Fruit fly (Drosophila melanogaster): ENCODE data around the gene Ance-2.

The Ance-2 gene

dm6 chr2L:13949789-13950188 is 40.7 kb downstream of the Ance-2 start:
- TF ChIP-seq CG17801 (GFP tag; optimal IDR thresholded peaks at IDR 0.05; ENCODE audit: partially characterized antibody), result no peak

- TF ChIP-seq CG17801 (GFP tag; optimal IDR thresholded peaks at IDR 0.05; ENCODE audit: partially characterized antibody), result no peak
Observed at dm6 chr2L:13955775-13956174, 46.6 kb downstream of the Ance-2 start.

- TF ChIP-seq CG17801 (GFP tag; optimal IDR thresholded peaks at IDR 0.05; ENCODE audit: partially characterized antibody), result no peak
Observed at dm6 chr2L:13957239-13957638, 48.1 kb downstream of the Ance-2 start, which contains the start of gene NimA. Gene NimA (plus strand): TSS chr2L:13957539.

DNA sequence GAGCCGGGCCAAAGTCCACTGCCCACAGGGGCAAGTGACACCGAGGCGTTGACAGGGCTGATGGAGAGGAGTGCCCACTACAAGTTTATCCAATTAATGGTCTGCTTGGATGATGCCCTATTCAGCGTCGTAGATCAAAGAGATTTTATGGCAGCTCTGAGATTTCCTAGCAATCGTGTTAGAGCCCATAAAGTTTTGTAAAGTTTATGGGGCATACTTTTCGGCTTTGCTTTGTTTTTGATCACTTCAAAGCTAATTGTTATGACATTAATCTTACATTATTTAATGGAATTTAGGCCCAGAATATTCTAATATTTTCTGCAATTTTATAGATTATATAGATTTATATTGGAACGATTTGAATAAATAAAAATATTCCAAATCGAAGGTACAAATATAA is 51.3 kb downstream of the Ance-2 start:
- TF ChIP-seq CG17801 (GFP tag; optimal IDR thresholded peaks at IDR 0.05; ENCODE audit: partially characterized antibody), result no peak
